Worm (Caenorhabditis elegans) whole organism, L2 larva: ENCODE results near the gene decr-1.1.

Experiments used
- R02D3.7 ChIP-seq: fragments of 150-350 bp; optimal IDR thresholded peaks from 2 replicates; lab custom pipeline; 2014; ENCODE audit warnings: missing biosample characterization, missing genetic modification characterization
- ZK546.5 ChIP-seq: sonication (generic microtip); optimal IDR thresholded peaks from 2 replicates; lab custom pipeline; 2017; ENCODE audit warnings: missing biosample characterization, missing genetic modification characterization
- dmd-4 ChIP-seq: sonication (generic microtip); optimal IDR thresholded peaks from 2 replicates; lab custom pipeline; 2017; ENCODE audit warnings: missing biosample characterization, missing genetic modification characterization
- nhr-6 ChIP-seq: fragments of 150-350 bp; optimal IDR thresholded peaks from 2 replicates; lab custom pipeline; 2014; ENCODE audit warnings: missing biosample characterization, missing genetic modification characterization
- ztf-11 ChIP-seq: sonication (generic microtip); optimal IDR thresholded peaks from 2 replicates; lab custom pipeline; 2017; ENCODE audit warnings: missing biosample characterization, missing genetic modification characterization

- TF ChIP-seq ZK546.5 (tag; lab: Kevin White, UChicago) (no peak), nhr-6 (tag; lab: Kevin White, UChicago) (no peak), R02D3.7 (tag; lab: Kevin White, UChicago) (no peak), ztf-11 (tag; lab: Kevin White, UChicago) (no peak), dmd-4 (no peak)
Measured at ce11 chrV:13780902-13781301, 1.3 kb upstream of the decr-1.1 start.
